Worm (Caenorhabditis elegans) whole organism, L4 larva: Measurements from ENCODE around the gene npr-30.

Experiments
- D1046.2 ChIP-seq: fragments of 200-800 bp; sonication (Bioruptor generic); IDR thresholded peaks from 2 replicates; pipeline ENCODE4 v1.3.6; 2022; ENCODE audit warnings: missing genetic modification characterization, missing compliant biosample characterization
- F26F4.8 ChIP-seq: fragments of 200-800 bp; sonication (Bioruptor generic); conservative IDR thresholded peaks from 2 replicates; pipeline ENCODE4 v1.3.6; 2022; ENCODE audit warnings: missing genetic modification characterization, missing compliant biosample characterization
- T20F7.1 ChIP-seq: fragments of 200-800 bp; sonication (Bioruptor generic); optimal IDR thresholded peaks from 2 replicates; lab custom pipeline; 2018; ENCODE audit warnings: mild to moderate bottlenecking, missing genetic modification characterization, missing compliant biosample characterization
- T26A8.4 ChIP-seq: fragments of 200-800 bp; sonication (Bioruptor generic); IDR thresholded peaks from 2 replicates; pipeline ENCODE4 v1.3.6; 2022; ENCODE audit warnings: missing genetic modification characterization, missing compliant biosample characterization
- Y48G9A.11 ChIP-seq: fragments of 200-800 bp; sonication (Bioruptor generic); IDR thresholded peaks from 2 replicates; pipeline ENCODE4 v1.3.6; 2022; ENCODE audit warnings: missing genetic modification reagents, missing genetic modification characterization, missing compliant biosample characterization
- Y5F2A.4 ChIP-seq: fragments of 200-800 bp; sonication (Bioruptor generic); optimal IDR thresholded peaks from 2 replicates; lab custom pipeline; 2018; ENCODE audit warnings: mild to moderate bottlenecking, missing genetic modification characterization, missing compliant biosample characterization
- Y75B8A.6 ChIP-seq: fragments of 200-800 bp; sonication (Bioruptor generic); IDR thresholded peaks from 2 replicates; pipeline ENCODE4 v1.3.6; 2022; ENCODE audit warnings: missing genetic modification reagents, missing genetic modification characterization, missing compliant biosample characterization
- ZK337.2 ChIP-seq: fragments of 200-800 bp; sonication (Bioruptor generic); IDR thresholded peaks from 2 replicates; pipeline ENCODE4 v1.3.6; 2022; ENCODE audit warnings: missing genetic modification reagents, missing genetic modification characterization, missing compliant biosample characterization
- aly-2 ChIP-seq: sonication (generic microtip); optimal IDR thresholded peaks from 2 replicates; lab custom pipeline; 2018; ENCODE audit warnings: missing biosample characterization, missing genetic modification characterization
- arid-1 ChIP-seq: fragments of 200-800 bp; sonication (Bioruptor generic); conservative IDR thresholded peaks from 2 replicates; pipeline ENCODE4 v1.3.6; 2022; ENCODE audit warnings: missing genetic modification reagents, missing genetic modification characterization, missing compliant biosample characterization
- ceh-28 ChIP-seq: fragments of 150-350 bp; optimal IDR thresholded peaks from 2 replicates; lab custom pipeline; 2014; ENCODE audit warnings: missing biosample characterization, missing genetic modification reagents, missing genetic modification characterization
- ceh-32 ChIP-seq: sonication (generic microtip); optimal IDR thresholded peaks from 2 replicates; lab custom pipeline; 2016; ENCODE audit warnings: mild to moderate bottlenecking, missing genetic modification characterization, missing compliant biosample characterization; ENCODE audit not compliant: poor library complexity
- ceh-44 ChIP-seq: fragments of 200-800 bp; sonication (Bioruptor generic); IDR thresholded peaks from 2 replicates; pipeline ENCODE4 v1.3.6; 2022; ENCODE audit warnings: missing genetic modification reagents, missing genetic modification characterization, missing compliant biosample characterization
- ceh-62 ChIP-seq: sonication (generic microtip); optimal IDR thresholded peaks from 2 replicates; lab custom pipeline; 2017; ENCODE audit warnings: missing biosample characterization, missing genetic modification characterization
- ceh-82 ChIP-seq: sonication (generic microtip); optimal IDR thresholded peaks from 2 replicates; lab custom pipeline; 2017; ENCODE audit warnings: missing biosample characterization, missing genetic modification characterization
- daf-12 ChIP-seq: fragments of 150-350 bp; optimal IDR thresholded peaks from 2 replicates; lab custom pipeline; 2014; ENCODE audit warnings: missing biosample characterization, missing genetic modification reagents, missing genetic modification characterization
- daf-16 ChIP-seq, 3 experiments: sonication (generic microtip); optimal IDR thresholded peaks; 2 replicates each; lab custom pipeline; 2016 to 2017; ENCODE audit warnings: missing genetic modification characterization in 3 of 3, missing genetic modification reagents in 3 of 3, mild to moderate bottlenecking in 2 of 3, missing compliant biosample characterization in 2 of 3, missing biosample characterization in 1 of 3, moderate library complexity in 1 of 3
- daf-19 ChIP-seq: fragments of 200-800 bp; sonication (Bioruptor generic); conservative IDR thresholded peaks from 2 replicates; pipeline ENCODE4 v1.3.6; 2022; ENCODE audit warnings: missing genetic modification characterization, missing compliant biosample characterization
- daf-8 ChIP-seq: fragments of 200-800 bp; sonication (Bioruptor generic); IDR thresholded peaks from 2 replicates; pipeline ENCODE4 v1.3.6; 2022; ENCODE audit warnings: missing genetic modification characterization, missing compliant biosample characterization
- dmd-8 ChIP-seq: fragments of 200-800 bp; sonication (Bioruptor generic); IDR thresholded peaks from 2 replicates; pipeline ENCODE4 v1.3.6; 2022; ENCODE audit warnings: missing genetic modification characterization, missing compliant biosample characterization
- dpl-1 ChIP-seq: fragments of 150-350 bp; optimal IDR thresholded peaks from 2 replicates; lab custom pipeline; 2014; ENCODE audit warnings: missing biosample characterization, missing genetic modification reagents, missing genetic modification characterization
- dve-1 ChIP-seq: sonication (generic microtip); optimal IDR thresholded peaks from 2 replicates; lab custom pipeline; 2017; ENCODE audit warnings: antibody characterized with exemption, mild to moderate bottlenecking, missing genetic modification characterization, missing compliant biosample characterization; ENCODE audit not compliant: insufficient read depth
- fkh-10 ChIP-seq: fragments of 150-350 bp; optimal IDR thresholded peaks from 2 replicates; lab custom pipeline; 2014; ENCODE audit warnings: missing biosample characterization, missing genetic modification reagents, missing genetic modification characterization
- fos-1 ChIP-seq: fragments of 150-350 bp; optimal IDR thresholded peaks from 2 replicates; lab custom pipeline; 2014; ENCODE audit warnings: missing biosample characterization, missing genetic modification characterization
- hif-1 ChIP-seq, 2 experiments: sonication (generic microtip); optimal IDR thresholded peaks; 2 replicates each; lab custom pipeline; 2016 to 2017; ENCODE audit warnings: missing compliant biosample characterization in 2 of 2, missing genetic modification characterization in 2 of 2, missing genetic modification reagents in 2 of 2, missing genotype in 2 of 2, mild to moderate bottlenecking in 1 of 2
- hlh-11 ChIP-seq: fragments of 200-800 bp; sonication (Bioruptor generic); optimal IDR thresholded peaks from 2 replicates; lab custom pipeline; 2018; ENCODE audit warnings: mild to moderate bottlenecking, missing genetic modification characterization, missing compliant biosample characterization
- hlh-30 ChIP-seq: sonication (generic microtip); optimal IDR thresholded peaks from 2 replicates; lab custom pipeline; 2017; ENCODE audit warnings: antibody characterized with exemption, mild to moderate bottlenecking, missing genetic modification characterization, missing compliant biosample characterization; ENCODE audit not compliant: insufficient read depth
- lin-13 ChIP-seq: fragments of 150-350 bp; optimal IDR thresholded peaks from 2 replicates; lab custom pipeline; 2014; ENCODE audit warnings: missing biosample characterization, missing genetic modification reagents, missing genetic modification characterization
- lin-39 ChIP-seq: fragments of 150-350 bp; optimal IDR thresholded peaks from 2 replicates; lab custom pipeline; 2014; ENCODE audit warnings: missing biosample characterization, missing genetic modification reagents, missing genetic modification characterization
- lsy-2 ChIP-seq, 2 experiments: fragments of 150-350 bp in 1 of 2; sonication (generic microtip) in 1 of 2; optimal IDR thresholded peaks; 2 replicates each; lab custom pipeline; 2014 to 2017; ENCODE audit warnings: missing biosample characterization in 2 of 2, missing genetic modification characterization in 2 of 2
- mdl-1 ChIP-seq, 2 experiments: fragments of 150-350 bp in 1 of 2; sonication (generic microtip) in 1 of 2; optimal IDR thresholded peaks; 2 replicates each; lab custom pipeline; 2014 to 2017; ENCODE audit warnings: missing biosample characterization in 2 of 2, missing genetic modification characterization in 2 of 2
- mdt-29 ChIP-seq: fragments of 200-800 bp; sonication (Bioruptor generic); IDR thresholded peaks from 2 replicates; pipeline ENCODE4 v1.3.6; 2022; ENCODE audit warnings: missing genetic modification reagents, missing genetic modification characterization, missing compliant biosample characterization
- mep-1 ChIP-seq: fragments of 150-350 bp; sonication (generic microtip); optimal IDR thresholded peaks from 3 replicates; lab custom pipeline; 2014; ENCODE audit warnings: missing biosample characterization, missing genetic modification characterization
- mes-2 ChIP-seq: sonication (generic microtip); optimal IDR thresholded peaks from 2 replicates; lab custom pipeline; 2016; ENCODE audit warnings: missing genotype, mild to moderate bottlenecking, missing genetic modification characterization, missing compliant biosample characterization; ENCODE audit not compliant: poor library complexity, severe bottlenecking
- mxl-2 ChIP-seq: fragments of 200-800 bp; sonication (Bioruptor generic); conservative IDR thresholded peaks from 2 replicates; pipeline ENCODE4 v1.3.6; 2022; ENCODE audit warnings: missing genetic modification reagents, missing genetic modification characterization, missing compliant biosample characterization
- nhr-41 ChIP-seq: fragments of 200-800 bp; sonication (Bioruptor generic); IDR thresholded peaks from 2 replicates; pipeline ENCODE4 v1.3.6; 2022; ENCODE audit warnings: missing genetic modification reagents, missing genetic modification characterization, missing compliant biosample characterization
- nhr-77 ChIP-seq: fragments of 150-350 bp; optimal IDR thresholded peaks from 2 replicates; lab custom pipeline; 2014; ENCODE audit warnings: missing biosample characterization, missing genetic modification characterization
- pha-4 ChIP-seq, 2 experiments: fragments of 150-350 bp in 1 of 2; fragments of 200-800 bp in 1 of 2; sonication (Bioruptor generic) in 1 of 2; IDR thresholded peaks in 1 of 2; optimal IDR thresholded peaks in 1 of 2; 2 replicates each; pipeline versions ENCODE4 v1.3.6 to Lab custom; 2014 to 2022; ENCODE audit warnings: missing genetic modification characterization in 2 of 2, missing genetic modification reagents in 2 of 2, missing biosample characterization in 1 of 2, missing compliant biosample characterization in 1 of 2
- php-3 ChIP-seq: fragments of 200-800 bp; sonication (Bioruptor generic); IDR thresholded peaks from 2 replicates; pipeline ENCODE4 v1.3.6; 2022; ENCODE audit warnings: missing genetic modification reagents, missing genetic modification characterization, missing compliant biosample characterization
- rbr-2 ChIP-seq: sonication (generic microtip); optimal IDR thresholded peaks from 2 replicates; lab custom pipeline; 2016; ENCODE audit warnings: missing genotype, missing genetic modification characterization, missing compliant biosample characterization
- snpc-1.2 ChIP-seq: fragments of 200-800 bp; sonication (Bioruptor generic); IDR thresholded peaks from 2 replicates; pipeline ENCODE4 v1.3.6; 2022; ENCODE audit warnings: missing genetic modification reagents, missing genetic modification characterization, missing compliant biosample characterization
- snpc-4 ChIP-seq: fragments of 150-350 bp; optimal IDR thresholded peaks from 2 replicates; lab custom pipeline; 2014; ENCODE audit warnings: missing biosample characterization, missing genetic modification characterization
- spr-1 ChIP-seq: sonication (generic microtip); optimal IDR thresholded peaks from 2 replicates; lab custom pipeline; 2016; ENCODE audit warnings: mild to moderate bottlenecking, missing genetic modification characterization, missing compliant biosample characterization
- unc-130 ChIP-seq: sonication (generic microtip); optimal IDR thresholded peaks from 2 replicates; lab custom pipeline; 2016; ENCODE audit warnings: missing genetic modification reagents, missing genetic modification characterization, missing compliant biosample characterization
- vab-7 ChIP-seq: fragments of 200-800 bp; sonication (Bioruptor generic); IDR thresholded peaks from 2 replicates; pipeline ENCODE4 v1.3.6; 2022; ENCODE audit warnings: missing genetic modification reagents, missing genetic modification characterization, missing compliant biosample characterization
- zag-1 ChIP-seq: fragments of 150-350 bp; optimal IDR thresholded peaks from 2 replicates; lab custom pipeline; 2014; ENCODE audit warnings: missing biosample characterization, missing genetic modification characterization
- zip-11 ChIP-seq: fragments of 200-800 bp; sonication (Bioruptor generic); IDR thresholded peaks from 2 replicates; pipeline ENCODE4 v1.3.6; 2022; ENCODE audit warnings: missing genetic modification characterization, missing compliant biosample characterization
- zip-2 ChIP-seq: fragments of 150-350 bp; optimal IDR thresholded peaks from 2 replicates; lab custom pipeline; 2014; ENCODE audit warnings: missing biosample characterization, missing genetic modification characterization
- ztf-11 ChIP-seq: fragments of 150-350 bp; optimal IDR thresholded peaks from 2 replicates; lab custom pipeline; 2014; ENCODE audit warnings: missing biosample characterization, missing genetic modification characterization
- ztf-7 ChIP-seq: fragments of 150-350 bp; optimal IDR thresholded peaks from 2 replicates; lab custom pipeline; 2014; ENCODE audit warnings: missing biosample characterization, missing genetic modification characterization

Gene npr-30

ce11 chrIII:25582-25996 is 22.5 kb downstream of the npr-30 start (continued):
- TF ChIP-seq F26F4.8 (GFP tag; lab: Robert Waterston, UW) = no peak
- no peak for TF ChIP-seq aly-2 (tag; lab: Kevin White, UChicago)
- TF ChIP-seq snpc-4 (tag; lab: Kevin White, UChicago) = no peak
- TF ChIP-seq D1046.2 = no peak
- no peak for TF ChIP-seq mxl-2
- TF ChIP-seq fkh-10 (GFP tag; lab: Kevin White, UChicago) = peak; percentile 82
- TF ChIP-seq arid-1 (GFP tag; lab: Robert Waterston, UW) = peak; percentile 65; the same call in 1 of the 2 replicates
- no peak for TF ChIP-seq ZK337.2 (GFP tag; lab: Robert Waterston, UW)
- TF ChIP-seq nhr-41 (GFP tag; lab: Robert Waterston, UW) = no peak
- TF ChIP-seq Y5F2A.4 (GFP tag; lab: Kevin White, UChicago) = no peak
- peak; percentile 32 for TF ChIP-seq zag-1 (tag; lab: Kevin White, UChicago)
- no peak for TF ChIP-seq nhr-77 (tag; lab: Kevin White, UChicago)
- TF ChIP-seq lsy-2 (tag; optimal IDR thresholded peaks at IDR 0.05; lab: Kevin White, UChicago) = peak; percentile 61 to 68
- TF ChIP-seq mep-1 (tag; lab: Kevin White, UChicago) = peak; percentile 46
- TF ChIP-seq hlh-30 (tag; lab: Kevin White, UChicago) = peak; percentile 94
- TF ChIP-seq rbr-2 = peak; percentile 85
- no peak for TF ChIP-seq spr-1 (tag; lab: Kevin White, UChicago)
- TF ChIP-seq lin-39 = no peak
- peak; percentile 69 to 72 for TF ChIP-seq mdl-1 (tag; optimal IDR thresholded peaks at IDR 0.05; lab: Kevin White, UChicago)
- peak; percentile 37; the same call in 1 of the 2 replicates for TF ChIP-seq T26A8.4 (GFP tag; lab: Robert Waterston, UW)
- TF ChIP-seq ceh-62 (tag; lab: Kevin White, UChicago) = no peak
- TF ChIP-seq daf-12 (tag; lab: Kevin White, UChicago) = no peak
- no peak for TF ChIP-seq ztf-11 (tag; lab: Kevin White, UChicago)
- no peak for TF ChIP-seq daf-8
- no peak for TF ChIP-seq ceh-82 (tag; lab: Kevin White, UChicago)
- TF ChIP-seq daf-19 = no peak
- no peak for TF ChIP-seq ceh-32 (tag; lab: Kevin White, UChicago)
- no peak for TF ChIP-seq ztf-7 (tag; lab: Kevin White, UChicago)
- TF ChIP-seq T20F7.1 (GFP tag; lab: Kevin White, UChicago) = no peak
- no peak for TF ChIP-seq lin-13 (GFP tag; lab: Kevin White, UChicago)
- TF ChIP-seq daf-16 (GFP tag; optimal IDR thresholded peaks at IDR 0.05; lab: Kevin White, UChicago) = no peak
- no peak for TF ChIP-seq daf-16 (tag; optimal IDR thresholded peaks at IDR 0.05; lab: Kevin White, UChicago)
- no peak for TF ChIP-seq unc-130 (GFP tag; lab: Kevin White, UChicago)
- TF ChIP-seq vab-7 = 0 out of 2 replicates have a peak, but pooled peaks have one; percentile 42
- no peak for TF ChIP-seq php-3
- TF ChIP-seq fos-1 (tag; lab: Kevin White, UChicago) = no peak
- TF ChIP-seq ceh-28 (tag; lab: Kevin White, UChicago) = no peak
- TF ChIP-seq hlh-11 = peak; percentile 84
- TF ChIP-seq dpl-1 (GFP tag; lab: Kevin White, UChicago) = no peak
- peak; percentile 55 for TF ChIP-seq mes-2 (tag; lab: Kevin White, UChicago)
- no peak for TF ChIP-seq zip-11
- TF ChIP-seq snpc-1.2 (GFP tag; lab: Robert Waterston, UW) = no peak
- TF ChIP-seq mdt-29 (GFP tag; lab: Robert Waterston, UW) = no peak
- TF ChIP-seq Y75B8A.6 (GFP tag; lab: Robert Waterston, UW) = no peak
- no peak for TF ChIP-seq dve-1 (tag; lab: Kevin White, UChicago)
- TF ChIP-seq dmd-8 = peak; percentile 51; the same call in 1 of the 2 replicates
- no peak for TF ChIP-seq zip-2
- no peak for TF ChIP-seq ceh-44 (GFP tag; lab: Robert Waterston, UW)
- TF ChIP-seq hif-1 (tag; optimal IDR thresholded peaks at IDR 0.05; lab: Kevin White, UChicago) = peak in 1 of 2 experiments; percentile 80
- no peak for TF ChIP-seq pha-4 (GFP tag; IDR thresholded peaks at IDR 0.05; lab: Robert Waterston, UW)
- no peak for TF ChIP-seq pha-4 (tag; optimal IDR thresholded peaks at IDR 0.05; lab: Kevin White, UChicago)
- no peak for TF ChIP-seq Y48G9A.11
